Worm (Caenorhabditis elegans) whole organism, mixed stage, embryonic: ENCODE results near the gene atgl-1.

Experiments
- ces-1 ChIP-seq: fragments of 150-350 bp; optimal IDR thresholded peaks from 2 replicates; lab custom pipeline; 2014; ENCODE audit warnings: missing biosample characterization, missing genetic modification reagents, missing genetic modification characterization
- lsy-2 ChIP-seq: fragments of 150-350 bp; optimal IDR thresholded peaks from 2 replicates; lab custom pipeline; 2014; ENCODE audit warnings: missing biosample characterization, missing genetic modification characterization
- mab-5 ChIP-seq: fragments of 150-350 bp; optimal IDR thresholded peaks from 2 replicates; lab custom pipeline; 2014; ENCODE audit warnings: missing biosample characterization, missing genetic modification characterization
- mep-1 ChIP-seq: fragments of 150-350 bp; optimal IDR thresholded peaks from 2 replicates; lab custom pipeline; 2017; ENCODE audit warnings: missing biosample characterization, missing genetic modification reagents, missing genetic modification characterization, inconsistent platforms
- nhr-237 ChIP-seq: fragments of 150-350 bp; optimal IDR thresholded peaks from 2 replicates; lab custom pipeline; 2014; ENCODE audit warnings: missing biosample characterization, missing genetic modification characterization
- snpc-4 ChIP-seq: fragments of 150-350 bp; optimal IDR thresholded peaks from 2 replicates; lab custom pipeline; 2014; ENCODE audit warnings: missing biosample characterization, missing genetic modification characterization
- unc-62 ChIP-seq: fragments of 150-350 bp; optimal IDR thresholded peaks from 2 replicates; lab custom pipeline; 2014; ENCODE audit warnings: missing biosample characterization, missing genetic modification reagents, missing genetic modification characterization
- zip-8 ChIP-seq: fragments of 150-350 bp; optimal IDR thresholded peaks from 2 replicates; lab custom pipeline; 2014; ENCODE audit warnings: missing biosample characterization, missing genetic modification characterization
- ztf-11 ChIP-seq: fragments of 150-350 bp; optimal IDR thresholded peaks from 2 replicates; lab custom pipeline; 2014; ENCODE audit warnings: missing biosample characterization, missing genetic modification characterization

DNA sequence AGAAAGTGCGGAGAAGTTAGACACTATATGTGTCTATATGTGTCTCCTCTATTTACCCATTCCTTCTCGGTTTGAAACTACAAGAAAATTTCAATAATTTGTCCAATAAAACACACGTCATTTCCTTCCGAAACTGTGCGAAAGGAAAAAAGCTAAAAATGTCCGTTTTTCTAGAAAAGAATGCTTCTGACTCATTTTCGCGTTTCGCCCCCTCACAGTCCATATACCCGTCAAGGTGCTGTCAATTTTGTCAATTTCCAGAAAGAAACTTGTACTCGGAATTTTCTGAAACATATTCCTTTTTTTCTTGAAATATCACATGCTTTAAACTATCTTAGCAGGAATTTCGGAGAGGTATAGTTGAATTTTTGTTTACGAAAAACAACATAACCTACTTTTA lies 16.4 kb downstream of the atgl-1 start:
- TF ChIP-seq mep-1 (tag; lab: Kevin White, UChicago), result no peak
- no peak for TF ChIP-seq mab-5 (tag; lab: Kevin White, UChicago)
- no peak for TF ChIP-seq zip-8 (tag; lab: Kevin White, UChicago)
- TF ChIP-seq lsy-2 (tag; lab: Kevin White, UChicago), result no peak
- TF ChIP-seq ces-1 (GFP tag; lab: Kevin White, UChicago), result no peak
- TF ChIP-seq ztf-11 (tag; lab: Kevin White, UChicago), result no peak
- no peak for TF ChIP-seq snpc-4
- TF ChIP-seq nhr-237 (tag; lab: Kevin White, UChicago), result no peak
- no peak for TF ChIP-seq unc-62 (GFP tag; lab: Kevin White, UChicago)
